ENCODE assay signal across 2 fruit fly cellular contexts in the genomic region with DNA sequence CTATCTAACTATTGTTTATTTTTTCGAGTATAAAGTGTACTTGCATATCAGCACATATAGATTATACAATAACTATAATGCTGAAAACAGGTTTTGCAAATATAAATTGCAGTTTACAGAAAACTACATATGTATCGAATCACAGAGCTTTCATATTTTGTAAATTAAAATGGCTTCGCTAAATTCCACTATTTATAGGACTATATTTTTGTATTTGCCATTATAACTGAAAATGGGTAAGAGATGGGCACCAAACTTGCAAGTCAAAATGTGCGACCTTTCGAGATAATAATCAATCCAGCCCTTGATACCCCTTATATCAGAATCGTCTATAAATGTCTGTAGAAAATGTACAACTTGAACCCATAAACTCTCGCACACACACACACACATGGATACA.
TF ChIP-seq lines count a peak whose summit lies in the region.

No protein-coding gene starts in this region.

TF ChIP-seq in whole organism, embryonic, 481 proteins besides CTCF, POLR2A, EP300 and RAD21 (continued from another document):
- TF ChIP-seq CG10366 (GFP tag; IDR thresholded peaks at IDR 0.05; lab: Robert Waterston, UW), result no peak
- peak; percentile 8 for TF ChIP-seq phol (tag; optimal IDR thresholded peaks at IDR 0.05; lab: Kevin White, UChicago)
- peak; percentile 22 for TF ChIP-seq Sox100B (GFP tag; optimal IDR thresholded peaks at IDR 0.05; lab: Kevin White, UChicago)
- TF ChIP-seq tx (GFP tag; optimal IDR thresholded peaks at IDR 0.05; lab: Kevin White, UChicago), result no peak
- peak; percentile 22 for TF ChIP-seq CG17385 (GFP tag; optimal IDR thresholded peaks at IDR 0.05; lab: Kevin White, UChicago)
- no peak for TF ChIP-seq Aef1 (GFP tag; IDR thresholded peaks at IDR 0.05; lab: Robert Waterston, UW)
- TF ChIP-seq sima (GFP tag; optimal IDR thresholded peaks at IDR 0.05; lab: Kevin White, UChicago), result no peak
- TF ChIP-seq Adf1 (GFP tag; IDR thresholded peaks at IDR 0.05; lab: Robert Waterston, UW), result no peak
- no peak for TF ChIP-seq Bgb (GFP tag; IDR thresholded peaks at IDR 0.05; lab: Robert Waterston, UW; ENCODE audit: partially characterized antibody)
- TF ChIP-seq CG2202 (tag; optimal IDR thresholded peaks at IDR 0.05; lab: Kevin White, UChicago), result no peak
- no peak for TF ChIP-seq ato (GFP tag; IDR thresholded peaks at IDR 0.05; lab: Robert Waterston, UW; ENCODE audit: partially characterized antibody)
- TF ChIP-seq gem (tag; optimal IDR thresholded peaks at IDR 0.05; lab: Kevin White, UChicago), result peak; percentile 18

TF ChIP-seq in whole organism, prepupa, 60 proteins besides CTCF, POLR2A, EP300 and RAD21 (continued from another document):
- no peak for TF ChIP-seq Eip93F (GFP tag; optimal IDR thresholded peaks at IDR 0.05; lab: Kevin White, UChicago)
